Worm (Caenorhabditis elegans): ENCODE data around the gene pkd-2.

DNA sequence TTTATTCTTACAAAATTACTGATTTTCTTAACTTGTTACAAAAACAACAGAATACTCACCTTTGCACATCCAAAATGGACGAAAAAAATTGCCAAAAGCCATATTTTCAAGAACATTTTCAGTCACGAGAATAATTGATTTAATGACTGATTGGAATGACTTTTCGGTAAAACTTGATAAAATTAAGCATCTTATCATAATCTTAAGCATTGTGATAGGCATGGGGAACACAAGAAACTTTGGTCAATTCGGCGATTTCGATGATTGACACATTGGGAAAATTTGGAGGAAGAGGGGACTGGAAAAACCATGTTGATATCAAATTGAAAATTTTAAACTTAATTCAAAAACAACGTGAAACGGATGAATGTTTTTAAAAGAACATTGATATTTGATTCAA is 19.3 kb downstream of the pkd-2 start, which contains the start of gene Y40H7A.10:
- TF ChIP-seq nhr-42 (GFP tag; IDR thresholded peaks at IDR 0.05) (no peak), Y5F2A.4 (GFP tag; optimal IDR thresholded peaks at IDR 0.05) (no peak), nhr-77 (tag; optimal IDR thresholded peaks at IDR 0.05) (no peak), dve-1 (tag; optimal IDR thresholded peaks at IDR 0.05; ENCODE audit: insufficient read depth) (peak; percentile 43), tra-1 (GFP tag; IDR thresholded peaks at IDR 0.05) (no peak), unc-62 (GFP tag; optimal IDR thresholded peaks at IDR 0.05 in 1 of 2) (no peak), unc-62 (tag; optimal IDR thresholded peaks at IDR 0.05) (no peak), unc-39 (tag; optimal IDR thresholded peaks at IDR 0.05) (no peak), nhr-41 (GFP tag; IDR thresholded peaks at IDR 0.05) (no peak), mdl-1 (tag; optimal IDR thresholded peaks at IDR 0.05) (no peak), madf-5 (GFP tag; IDR thresholded peaks at IDR 0.05) (no peak), F49E8.2 (tag; optimal IDR thresholded peaks at IDR 0.05; ENCODE audit: borderline replicate concordance) (no peak), pqm-1 (tag; optimal IDR thresholded peaks at IDR 0.05) (no peak), nhr-237 (tag; optimal IDR thresholded peaks at IDR 0.05) (no peak)

Data from whole organism, L4 larva.